Worm (Caenorhabditis elegans) whole organism, late embryonic: ENCODE measurements around the gene nac-2.
"Not testable (repeated sequence)": the region's sequence is repeated elsewhere in the genome, so short reads cannot be mapped to it uniquely, and the experiment has no call there.

Experiments
- F13H6.1 ChIP-seq: sonication (generic microtip); optimal IDR thresholded peaks from 2 replicates; lab custom pipeline; 2016; ENCODE audit warnings: missing genetic modification characterization, missing compliant biosample characterization
- K02D7.2 ChIP-seq: sonication (generic microtip); optimal IDR thresholded peaks from 2 replicates; lab custom pipeline; 2017; ENCODE audit warnings: mild to moderate bottlenecking, missing genetic modification characterization, missing compliant biosample characterization
- Y22D7AL.16 ChIP-seq: sonication (generic microtip); optimal IDR thresholded peaks from 2 replicates; lab custom pipeline; 2016; ENCODE audit warnings: missing genetic modification characterization, missing compliant biosample characterization
- ama-1 ChIP-seq: fragments of 150-350 bp; optimal IDR thresholded peaks from 2 replicates; lab custom pipeline; 2014
- ceh-18 ChIP-seq: sonication (generic microtip); optimal IDR thresholded peaks from 2 replicates; lab custom pipeline; 2016; ENCODE audit warnings: missing genetic modification characterization, missing compliant biosample characterization
- ceh-19 ChIP-seq: fragments of 200-800 bp; sonication (Bioruptor generic); optimal IDR thresholded peaks from 2 replicates; lab custom pipeline; 2018; ENCODE audit warnings: mild to moderate bottlenecking, missing genetic modification characterization, missing compliant biosample characterization
- ceh-2 ChIP-seq: sonication (generic microtip); optimal IDR thresholded peaks from 2 replicates; lab custom pipeline; 2016; ENCODE audit warnings: missing genotype, missing genetic modification characterization, missing compliant biosample characterization
- ceh-22 ChIP-seq: sonication (generic microtip); optimal IDR thresholded peaks from 2 replicates; lab custom pipeline; 2017; ENCODE audit warnings: missing biosample characterization, missing genetic modification characterization
- ceh-30 ChIP-seq: fragments of 150-350 bp; optimal IDR thresholded peaks from 2 replicates; lab custom pipeline; 2014; ENCODE audit warnings: missing biosample characterization, missing genetic modification characterization
- ceh-31 ChIP-seq: sonication (generic microtip); optimal IDR thresholded peaks from 2 replicates; lab custom pipeline; 2016; ENCODE audit warnings: missing genetic modification characterization, missing compliant biosample characterization
- ceh-48 ChIP-seq: sonication (generic microtip); optimal IDR thresholded peaks from 2 replicates; lab custom pipeline; 2016; ENCODE audit warnings: missing genetic modification characterization, inconsistent platforms, missing compliant biosample characterization
- ceh-9 ChIP-seq: sonication (generic microtip); optimal IDR thresholded peaks from 2 replicates; lab custom pipeline; 2016; ENCODE audit warnings: mild to moderate bottlenecking, missing genetic modification characterization, inconsistent platforms, missing compliant biosample characterization
- elt-2 ChIP-seq: sonication (generic microtip); optimal IDR thresholded peaks from 2 replicates; lab custom pipeline; 2016; ENCODE audit warnings: missing genetic modification reagents, missing genetic modification characterization, missing compliant biosample characterization
- ets-4 ChIP-seq: sonication (generic microtip); optimal IDR thresholded peaks from 2 replicates; lab custom pipeline; 2016; ENCODE audit warnings: missing genetic modification characterization, missing compliant biosample characterization
- eyg-1 ChIP-seq: sonication (generic microtip); optimal IDR thresholded peaks from 2 replicates; lab custom pipeline; 2016; ENCODE audit warnings: missing genotype, missing genetic modification characterization, missing compliant biosample characterization
- fkh-10 ChIP-seq: fragments of 150-350 bp; optimal IDR thresholded peaks from 2 replicates; lab custom pipeline; 2014; ENCODE audit warnings: missing biosample characterization, missing genetic modification reagents, missing genetic modification characterization
- gmeb-2 ChIP-seq: sonication (generic microtip); optimal IDR thresholded peaks from 2 replicates; lab custom pipeline; 2016; ENCODE audit warnings: missing genetic modification characterization, inconsistent platforms, missing compliant biosample characterization
- hlh-15 ChIP-seq: sonication (generic microtip); optimal IDR thresholded peaks from 2 replicates; lab custom pipeline; 2016; ENCODE audit warnings: missing genetic modification characterization, missing compliant biosample characterization
- hlh-30 ChIP-seq: sonication (generic microtip); optimal IDR thresholded peaks from 2 replicates; lab custom pipeline; 2017; ENCODE audit warnings: antibody characterized with exemption, missing genetic modification characterization, missing compliant biosample characterization; ENCODE audit not compliant: insufficient read depth
- lin-11 ChIP-seq: fragments of 200-800 bp; sonication (Bioruptor generic); optimal IDR thresholded peaks from 2 replicates; lab custom pipeline; 2018; ENCODE audit warnings: mild to moderate bottlenecking, missing genetic modification characterization, missing compliant biosample characterization
- madf-2 ChIP-seq: sonication (generic microtip); optimal IDR thresholded peaks from 2 replicates; lab custom pipeline; 2017; ENCODE audit warnings: missing genetic modification characterization, missing compliant biosample characterization
- nfya-1 ChIP-seq: sonication (generic microtip); optimal IDR thresholded peaks from 2 replicates; lab custom pipeline; 2017; ENCODE audit warnings: missing genetic modification characterization, mild to moderate bottlenecking, missing compliant biosample characterization, antibody characterized with exemption, moderate library complexity
- nhr-232 ChIP-seq: sonication (generic microtip); optimal IDR thresholded peaks from 2 replicates; lab custom pipeline; 2016; ENCODE audit warnings: missing genetic modification characterization, missing compliant biosample characterization
- pha-2 ChIP-seq: sonication (generic microtip); optimal IDR thresholded peaks from 2 replicates; lab custom pipeline; 2017; ENCODE audit warnings: mild to moderate bottlenecking, missing genetic modification characterization, missing compliant biosample characterization
- pha-4 ChIP-seq: fragments of 150-350 bp; optimal IDR thresholded peaks from 2 replicates; lab custom pipeline; 2018; ENCODE audit warnings: missing biosample characterization, missing genetic modification reagents, missing genetic modification characterization
- pqm-1 ChIP-seq: sonication (generic microtip); optimal IDR thresholded peaks from 2 replicates; lab custom pipeline; 2016; ENCODE audit warnings: missing genetic modification characterization, missing compliant biosample characterization
- ref-2 ChIP-seq: sonication (generic microtip); optimal IDR thresholded peaks from 2 replicates; lab custom pipeline; 2016; ENCODE audit warnings: missing genetic modification characterization, missing compliant biosample characterization
- rnt-1 ChIP-seq: sonication (generic microtip); optimal IDR thresholded peaks from 2 replicates; lab custom pipeline; 2016; ENCODE audit warnings: missing genetic modification characterization, missing compliant biosample characterization
- sdc-2 ChIP-seq: sonication (generic microtip); optimal IDR thresholded peaks from 2 replicates; lab custom pipeline; 2016; ENCODE audit warnings: missing genotype, missing genetic modification characterization, missing compliant biosample characterization
- sox-4 ChIP-seq: sonication (generic microtip); optimal IDR thresholded peaks from 2 replicates; lab custom pipeline; 2017; ENCODE audit warnings: mild to moderate bottlenecking, missing genetic modification characterization, inconsistent platforms, missing compliant biosample characterization
- tbx-2 ChIP-seq: sonication (generic microtip); optimal IDR thresholded peaks from 2 replicates; lab custom pipeline; 2016; ENCODE audit warnings: missing genetic modification characterization, missing compliant biosample characterization
- tbx-7 ChIP-seq: sonication (generic microtip); optimal IDR thresholded peaks from 2 replicates; lab custom pipeline; 2016; ENCODE audit warnings: missing genotype, missing genetic modification characterization, missing compliant biosample characterization
- unc-55 ChIP-seq: sonication (generic microtip); optimal IDR thresholded peaks from 2 replicates; lab custom pipeline; 2017; ENCODE audit warnings: missing biosample characterization, missing genetic modification reagents, missing genetic modification characterization
- zip-5 ChIP-seq: sonication (generic microtip); optimal IDR thresholded peaks from 2 replicates; lab custom pipeline; 2016; ENCODE audit warnings: missing genetic modification characterization, missing compliant biosample characterization
- ztf-16 ChIP-seq: sonication (generic microtip); optimal IDR thresholded peaks from 2 replicates; lab custom pipeline; 2017; ENCODE audit warnings: missing genetic modification characterization, missing compliant biosample characterization

nac-2 gene

DNA sequence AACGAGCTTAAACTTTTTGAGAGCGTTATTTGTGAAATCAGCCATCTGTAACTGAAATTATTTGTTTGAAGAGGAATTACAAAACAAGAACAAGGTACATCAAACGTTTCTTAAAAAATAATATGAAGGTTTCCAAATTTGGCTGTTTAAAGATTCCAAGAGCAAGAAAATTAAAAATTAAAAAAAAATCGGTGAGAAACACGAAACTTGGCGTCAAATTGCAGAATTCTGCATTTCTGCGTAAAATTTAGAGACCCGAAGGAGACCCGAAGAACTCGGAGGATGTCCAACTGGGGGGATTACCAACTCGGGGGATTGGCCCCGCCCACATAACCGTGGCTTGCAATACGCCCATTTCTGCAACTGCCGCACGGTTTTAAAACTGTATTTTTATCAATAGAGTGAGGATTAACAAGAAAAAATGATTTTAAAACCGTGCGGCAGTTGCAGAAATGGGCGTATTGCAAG is 37.2 kb downstream of the nac-2 start, which contains the start of gene rab-6.1:
Gene rab-6.1 (minus strand): TSS at position 51 of the 468 bp plus-strand sequence.
- TF ChIP-seq pha-2 (tag; lab: Kevin White, UChicago); ama-1 (lab: Kevin White, UChicago); ceh-31 (tag; lab: Kevin White, UChicago): not testable (repeated sequence)
- TF ChIP-seq, all 69 proteins: peak for 0; not testable (repeated sequence) for 69

DNA sequence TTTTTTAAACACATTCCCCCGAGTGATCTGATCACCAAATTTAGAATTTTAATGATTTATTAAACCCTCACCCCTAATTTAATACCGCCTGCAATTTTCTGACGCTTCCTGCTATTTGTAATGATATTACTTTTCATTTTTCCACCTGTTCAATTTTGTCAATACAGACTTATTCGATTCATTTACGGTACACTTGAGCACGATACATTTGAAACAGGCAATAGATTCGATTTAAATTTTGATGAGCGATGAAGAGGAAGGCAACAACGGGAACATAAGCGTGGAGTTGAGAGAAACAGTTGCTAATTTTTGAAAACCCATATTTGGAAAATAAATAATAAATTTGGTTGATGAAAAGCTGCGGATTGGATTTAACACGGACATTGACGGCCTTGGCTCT is 38.4 kb downstream of the nac-2 start:
- no peak for TF ChIP-seq ceh-2 (tag; lab: Kevin White, UChicago)
- no peak for TF ChIP-seq sdc-2
- no peak for TF ChIP-seq Y22D7AL.16 (tag; lab: Kevin White, UChicago)
- TF ChIP-seq fkh-10 (GFP tag; lab: Kevin White, UChicago), result no peak
- TF ChIP-seq ceh-18 (tag; lab: Kevin White, UChicago), result no peak
- TF ChIP-seq eyg-1 (tag; lab: Kevin White, UChicago), result no peak
- TF ChIP-seq hlh-15 (tag; lab: Kevin White, UChicago), result no peak
- no peak for TF ChIP-seq ztf-16
- no peak for TF ChIP-seq lin-11 (tag; lab: Kevin White, UChicago)
- TF ChIP-seq zip-5 (tag; lab: Kevin White, UChicago), result no peak
- no peak for TF ChIP-seq ets-4 (tag; lab: Kevin White, UChicago)
- no peak for TF ChIP-seq ceh-22 (tag; lab: Kevin White, UChicago)
- TF ChIP-seq pha-2 (tag; lab: Kevin White, UChicago), result no peak
- TF ChIP-seq sox-4 (tag; lab: Kevin White, UChicago), result no peak
- TF ChIP-seq ceh-30, result no peak
- no peak for TF ChIP-seq pqm-1 (tag; lab: Kevin White, UChicago)

- TF ChIP-seq ztf-16 (no peak), rnt-1 (tag; lab: Kevin White, UChicago) (no peak), madf-2 (tag; lab: Kevin White, UChicago) (no peak), unc-55 (no peak), ref-2 (no peak), ceh-48 (tag; lab: Kevin White, UChicago) (no peak), nfya-1 (no peak), lin-11 (tag; lab: Kevin White, UChicago) (no peak), ceh-2 (tag; lab: Kevin White, UChicago) (no peak), ceh-19 (GFP tag; lab: Kevin White, UChicago) (no peak), hlh-30 (no peak), nhr-232 (no peak), elt-2 (tag; lab: Kevin White, UChicago) (no peak)
Measured at ce11 chrIII:9002545-9002944, 40.6 kb downstream of the nac-2 start, which contains the start of the genes F59B2.15 and zif-1. Gene F59B2.15 (minus strand): TSS chrIII:9002645. Gene zif-1 (plus strand): TSS chrIII:9002779.

ce11 chrIII:9001899-9002298 is 41.2 kb downstream of the nac-2 start, which contains the start of gene rpn-6.2:
Gene rpn-6.2 (minus strand): TSS chrIII:9001999.
- TF ChIP-seq tbx-2 (tag; lab: Kevin White, UChicago) (no peak), gmeb-2 (tag; lab: Kevin White, UChicago) (no peak), F13H6.1 (no peak), K02D7.2 (tag; lab: Kevin White, UChicago) (no peak), hlh-15 (tag; lab: Kevin White, UChicago) (no peak), tbx-7 (no peak), ceh-9 (tag; lab: Kevin White, UChicago) (no peak), madf-2 (tag; lab: Kevin White, UChicago) (no peak), ceh-30 (no peak)
- TF ChIP-seq, all 69 proteins: peak for 0

ce11 chrIII:9001491-9001890 is 41.6 kb downstream of the nac-2 start:
- TF ChIP-seq pha-4 (tag; lab: Kevin White, UChicago) (no peak), elt-2 (tag; lab: Kevin White, UChicago) (no peak), ama-1 (lab: Kevin White, UChicago) (no peak)
